Fruit fly (Drosophila melanogaster) ovary, adult (tissue): ENCODE data around the gene G9a.

Experiments
- CG17801 ChIP-seq: fragments of 200-800 bp; optimal IDR thresholded peaks from 2 replicates; lab custom pipeline; 2019; ENCODE audit warnings: missing biosample characterization, mild to moderate bottlenecking, missing genetic modification characterization, moderate library complexity; ENCODE audit not compliant: partially characterized antibody

The G9a gene

DNA sequence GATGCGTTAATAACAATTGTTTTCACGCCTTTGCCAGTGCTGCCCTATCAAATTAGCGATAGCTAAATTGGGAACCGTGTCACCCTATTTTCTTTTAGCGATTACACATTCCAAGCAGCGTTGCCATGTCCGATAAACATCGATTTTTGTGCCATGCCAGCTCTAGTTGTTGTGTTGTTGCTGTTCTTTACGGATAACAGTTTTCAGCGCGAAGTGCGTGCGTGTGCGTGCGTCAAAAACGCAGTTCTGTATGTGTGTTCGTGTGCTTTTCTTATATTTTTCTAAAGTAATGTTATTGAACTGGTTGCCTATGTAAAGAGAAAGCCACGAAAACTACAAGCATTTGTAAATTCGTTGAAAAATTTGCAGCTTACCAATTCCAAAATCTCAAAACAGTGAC lies at the start of gene G9a, which contains the start of gene CG3038:
G9a (plus strand) TSS at position 177 of the 400 bp plus-strand sequence.
CG3038 (minus strand) TSS at position 55 of the 400 bp plus-strand sequence.
- TF ChIP-seq CG17801 (GFP tag; lab: Kevin White, UChicago), result peak; percentile 52

DNA sequence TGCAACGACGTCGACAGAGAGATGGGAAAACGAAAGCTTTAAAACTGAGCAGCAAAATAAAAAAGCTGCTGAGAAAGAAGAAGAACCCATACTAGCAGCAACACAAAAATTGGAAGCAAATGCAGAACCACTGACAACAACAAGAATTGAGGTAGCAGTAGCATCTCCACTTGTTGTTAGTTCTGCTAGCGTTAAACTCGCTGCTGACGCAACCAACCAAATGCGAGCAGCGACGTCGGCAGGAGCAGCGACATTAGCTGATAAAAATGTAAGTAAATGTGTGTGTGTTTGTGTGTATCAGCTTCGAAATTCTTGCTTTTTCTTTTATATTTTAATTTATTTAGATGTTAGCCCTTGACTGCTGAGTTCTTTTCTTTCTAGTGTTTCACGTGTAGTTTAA lies 1.6 kb downstream of the G9a start:
- no peak for TF ChIP-seq CG17801 (GFP tag; lab: Kevin White, UChicago)

DNA sequence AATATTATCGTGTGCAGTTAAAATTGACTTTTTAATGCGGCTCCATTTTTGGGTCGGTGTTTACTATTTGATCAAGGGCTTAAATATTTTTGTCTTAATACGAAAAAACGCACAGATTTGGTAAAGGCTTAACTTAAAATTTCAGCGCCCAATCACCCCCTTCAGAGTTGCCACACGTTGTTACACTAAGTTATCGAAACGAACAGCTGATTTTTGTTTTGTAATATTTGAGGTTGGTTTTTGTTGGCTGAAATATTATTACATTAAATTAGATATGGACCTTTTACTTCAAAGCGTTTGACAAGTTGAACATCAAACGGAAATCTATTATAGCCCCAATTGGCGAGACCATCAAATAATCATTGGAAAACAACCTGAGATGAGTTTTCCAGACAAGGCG lies 8.9 kb downstream of the G9a start, which contains the start of gene CG42376:
CG42376 (plus strand) TSS at position 187 of the 400 bp plus-strand sequence.
- TF ChIP-seq CG17801 (GFP tag; lab: Kevin White, UChicago), result no peak

DNA sequence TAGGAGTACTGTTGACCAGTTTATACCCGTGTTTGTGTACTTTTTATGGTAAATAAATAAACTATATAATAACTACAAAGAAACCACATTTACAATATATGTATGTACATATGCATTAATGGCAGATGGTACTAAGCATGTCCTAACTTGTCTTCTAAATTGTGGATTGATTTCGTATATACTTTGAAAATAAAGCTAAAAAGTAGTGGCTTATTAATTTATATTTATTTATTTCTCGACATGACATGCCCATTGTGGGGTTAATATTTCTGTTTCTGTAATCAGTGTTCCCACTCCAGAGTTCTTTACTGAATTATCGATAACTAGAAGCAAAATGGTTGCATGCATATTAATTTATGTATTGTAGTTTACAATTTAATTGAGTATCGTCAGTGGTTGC lies 9.6 kb downstream of the G9a start, which contains the start of gene cin:
cin (plus strand) TSS at position 306 of the 400 bp plus-strand sequence.
- peak; percentile 63 for TF ChIP-seq CG17801 (GFP tag; lab: Kevin White, UChicago)

DNA sequence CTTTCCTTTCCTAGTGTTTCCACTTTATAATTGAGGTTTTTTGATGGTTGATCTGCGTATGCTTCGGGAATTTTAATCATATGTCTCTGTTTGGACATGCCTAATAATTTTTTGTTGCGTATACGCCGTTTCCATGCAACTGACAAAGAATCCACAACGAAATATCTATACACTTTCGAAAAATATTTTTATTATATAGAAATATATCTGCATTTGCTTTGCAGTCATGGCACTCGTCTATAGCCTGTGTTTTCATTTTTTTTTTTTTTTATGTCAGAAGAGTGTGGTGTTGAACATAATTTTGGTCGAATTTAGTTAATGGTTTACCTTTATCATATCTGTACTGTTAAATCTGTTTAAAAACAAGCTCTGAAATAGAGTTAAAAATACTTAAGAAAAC lies 17.1 kb downstream of the G9a start:
- TF ChIP-seq CG17801 (GFP tag; lab: Kevin White, UChicago), result no peak

DNA sequence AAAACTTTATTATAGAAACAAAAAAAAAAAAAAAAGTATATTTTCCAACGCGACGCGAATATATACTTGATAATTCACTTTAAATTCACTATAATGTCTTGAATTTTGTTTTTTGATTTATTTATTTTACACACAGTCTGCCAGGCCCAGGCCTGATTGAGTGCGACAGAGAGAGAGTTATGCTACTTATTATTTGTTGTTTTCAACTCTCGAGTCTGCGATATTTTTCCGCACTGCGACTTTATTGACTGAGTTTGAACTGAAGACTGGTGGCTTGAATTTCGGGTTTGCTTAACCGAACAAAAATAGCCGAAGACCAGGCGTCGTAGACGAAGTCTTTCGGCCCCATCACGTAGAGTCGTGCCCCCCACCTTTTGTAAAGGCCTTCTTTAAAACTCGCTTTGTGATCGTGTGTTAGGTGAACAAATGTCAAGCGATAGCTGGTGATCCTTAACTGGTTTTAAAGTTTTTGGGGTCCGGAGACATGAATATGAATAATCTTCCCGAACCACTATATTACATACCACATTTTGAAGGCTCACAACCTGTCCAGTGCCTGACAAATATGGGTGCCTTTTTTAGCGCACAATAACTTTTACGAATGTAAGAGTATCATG lies 18.1 kb downstream of the G9a start, which contains the start of gene CG13377:
CG13377 (minus strand) TSS at position 272 of the 617 bp plus-strand sequence.
- TF ChIP-seq CG17801 (GFP tag; lab: Kevin White, UChicago), result peak; percentile 33

DNA sequence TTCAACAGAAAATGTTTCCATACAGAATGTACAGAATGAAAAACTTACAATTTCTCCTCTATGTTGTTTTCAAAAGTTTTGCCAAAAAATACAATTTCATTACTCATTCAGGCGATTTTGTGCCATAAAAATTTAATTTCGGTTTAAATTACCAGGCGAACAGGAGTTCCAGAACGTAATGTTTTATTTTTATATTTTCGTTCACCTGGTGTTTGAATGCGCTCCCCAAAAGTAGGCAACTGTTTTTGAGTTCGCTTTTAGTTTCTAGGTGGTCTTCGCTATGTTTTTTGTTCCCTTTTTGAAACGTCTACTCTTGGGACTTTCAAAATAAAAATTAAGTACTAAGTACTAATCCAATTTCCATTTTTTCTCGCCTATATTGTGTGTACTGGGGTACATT lies 19.9 kb downstream of the G9a start:
- no peak for TF ChIP-seq CG17801 (GFP tag; lab: Kevin White, UChicago)

DNA sequence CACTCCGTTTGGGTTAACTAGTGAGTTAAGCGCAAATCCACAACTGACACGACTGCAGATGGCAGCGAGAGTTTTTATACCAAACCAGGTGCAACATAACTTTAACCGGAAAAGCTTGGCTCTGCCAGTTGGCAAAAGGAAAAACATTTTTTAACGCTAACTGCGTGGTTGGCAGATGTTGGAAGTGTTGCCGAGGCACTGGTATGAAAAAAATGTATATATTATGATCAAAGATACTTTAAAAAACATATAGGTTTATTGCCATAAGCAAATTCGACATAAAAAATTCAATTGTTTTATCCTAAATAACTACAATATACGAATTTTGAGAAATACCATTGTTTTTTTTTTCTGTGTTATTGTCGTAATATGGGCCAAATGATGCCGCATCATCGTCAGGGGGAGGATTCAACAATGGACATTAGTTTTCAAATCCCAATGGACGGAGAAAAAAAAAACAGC lies 21.2 kb downstream of the G9a start, which contains the start of gene CG13376:
CG13376 (minus strand) TSS at position 51 of the 462 bp plus-strand sequence.
- no peak for TF ChIP-seq CG17801 (GFP tag; lab: Kevin White, UChicago)

DNA sequence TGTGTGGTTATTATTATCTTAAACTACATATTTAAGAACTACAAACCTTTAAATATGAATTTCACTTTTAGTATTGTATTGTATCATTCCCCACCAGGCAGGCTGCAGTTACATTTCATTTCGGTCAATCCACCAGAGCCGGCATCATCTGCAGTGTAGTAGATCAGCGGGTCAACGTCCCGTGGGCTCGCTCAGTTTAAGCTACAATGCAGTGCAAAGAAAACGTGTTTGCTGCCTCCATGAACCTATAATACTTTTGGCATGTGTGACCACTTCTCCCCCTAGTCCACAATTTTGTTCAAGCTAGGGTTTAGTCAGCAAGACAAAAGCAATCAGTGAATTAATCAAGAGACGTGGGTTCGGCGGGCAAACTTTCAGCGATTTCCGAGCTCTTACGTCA lies 22.2 kb downstream of the G9a start:
- TF ChIP-seq CG17801 (GFP tag; lab: Kevin White, UChicago), result no peak

DNA sequence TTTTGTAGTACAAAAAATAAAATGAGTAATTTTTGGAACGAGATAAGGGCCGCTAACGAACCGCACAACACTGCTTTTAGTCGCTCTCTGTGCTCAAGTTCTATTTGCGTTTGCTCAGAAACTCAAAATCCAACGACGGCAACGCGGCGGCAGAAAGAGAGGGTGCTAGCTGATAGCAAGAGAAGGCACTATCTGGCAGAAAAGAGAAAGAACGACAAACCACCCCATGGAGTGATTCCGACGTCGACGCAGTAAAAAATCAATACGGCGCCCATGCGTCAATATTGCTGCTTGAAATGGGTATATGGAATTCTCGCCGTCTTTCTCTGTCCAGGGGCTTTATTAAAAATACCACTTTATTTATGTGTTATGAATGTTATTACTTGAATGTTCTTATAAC lies 30.3 kb downstream of the G9a start:
- TF ChIP-seq CG17801 (GFP tag; lab: Kevin White, UChicago), result no peak

DNA sequence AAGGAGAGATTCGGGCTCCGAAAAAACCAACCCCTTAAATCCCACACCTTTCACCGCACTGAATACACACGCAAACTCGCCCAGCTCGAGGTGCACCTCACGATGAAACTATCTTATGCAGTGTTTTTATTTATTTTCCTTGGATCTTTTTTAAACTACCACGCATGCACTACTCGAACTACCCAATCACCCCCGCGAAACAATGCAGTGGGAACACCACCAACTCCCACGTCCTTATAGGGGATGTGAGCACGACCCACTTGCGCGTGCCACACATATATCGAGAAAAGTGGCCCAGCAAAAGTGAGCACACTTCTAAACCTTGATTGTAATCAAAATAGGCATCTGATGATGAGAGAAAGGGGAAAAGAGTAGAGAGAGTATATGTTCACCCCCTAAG lies 30.8 kb downstream of the G9a start:
- no peak for TF ChIP-seq CG17801 (GFP tag; lab: Kevin White, UChicago)

DNA sequence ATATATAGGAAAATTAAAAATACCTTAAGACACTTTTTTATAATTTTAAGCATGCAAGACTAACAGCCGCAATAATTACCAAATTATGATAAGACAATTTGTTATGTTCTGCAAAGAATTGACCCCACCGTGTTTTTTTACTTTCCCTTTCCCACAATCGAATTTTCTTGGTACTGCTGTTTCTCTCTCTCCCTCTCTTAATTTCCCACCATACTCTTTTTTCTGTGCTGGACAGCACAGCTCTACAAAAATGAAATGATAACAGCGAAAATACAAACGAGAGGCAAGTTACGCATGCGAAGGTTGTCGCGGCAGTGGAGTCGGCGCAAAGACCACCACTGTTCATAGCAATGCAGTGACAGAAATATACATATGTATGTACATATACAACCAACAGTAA lies 32.1 kb downstream of the G9a start:
- TF ChIP-seq CG17801 (GFP tag; lab: Kevin White, UChicago), result no peak

DNA sequence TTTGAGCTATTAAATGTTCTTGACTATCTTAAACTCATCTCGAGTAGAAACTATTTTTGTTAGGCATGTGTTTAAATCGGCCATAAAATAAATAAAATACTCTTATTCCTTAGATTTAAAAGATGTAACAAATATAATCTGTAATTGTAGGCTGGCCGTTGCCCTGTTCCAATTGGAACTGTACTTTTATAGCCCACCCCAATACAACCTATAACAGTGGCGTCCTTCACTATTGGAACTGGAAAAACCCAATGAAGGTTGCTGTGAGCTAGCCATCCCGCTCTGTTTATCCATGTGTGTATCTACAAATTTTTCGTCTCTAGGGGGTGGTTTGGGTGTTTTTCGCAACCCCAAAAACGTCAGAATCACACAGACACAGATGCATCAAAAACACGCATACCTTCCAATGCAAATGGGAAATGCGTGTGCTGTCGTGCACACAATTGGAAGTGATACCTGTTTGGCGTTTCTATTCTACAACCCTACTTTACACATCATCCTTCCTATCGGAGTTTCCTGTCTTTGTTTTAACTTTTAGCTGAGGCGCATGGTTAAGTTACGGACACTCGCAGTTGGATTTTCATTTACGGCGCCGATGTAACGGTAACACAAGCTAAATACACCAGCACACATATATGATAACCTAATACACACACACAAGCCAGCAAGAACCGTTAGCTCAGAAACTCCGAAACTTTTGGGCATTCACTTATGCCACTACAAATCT lies 32.8 kb downstream of the G9a start:
- no peak for TF ChIP-seq CG17801 (GFP tag; lab: Kevin White, UChicago)

DNA sequence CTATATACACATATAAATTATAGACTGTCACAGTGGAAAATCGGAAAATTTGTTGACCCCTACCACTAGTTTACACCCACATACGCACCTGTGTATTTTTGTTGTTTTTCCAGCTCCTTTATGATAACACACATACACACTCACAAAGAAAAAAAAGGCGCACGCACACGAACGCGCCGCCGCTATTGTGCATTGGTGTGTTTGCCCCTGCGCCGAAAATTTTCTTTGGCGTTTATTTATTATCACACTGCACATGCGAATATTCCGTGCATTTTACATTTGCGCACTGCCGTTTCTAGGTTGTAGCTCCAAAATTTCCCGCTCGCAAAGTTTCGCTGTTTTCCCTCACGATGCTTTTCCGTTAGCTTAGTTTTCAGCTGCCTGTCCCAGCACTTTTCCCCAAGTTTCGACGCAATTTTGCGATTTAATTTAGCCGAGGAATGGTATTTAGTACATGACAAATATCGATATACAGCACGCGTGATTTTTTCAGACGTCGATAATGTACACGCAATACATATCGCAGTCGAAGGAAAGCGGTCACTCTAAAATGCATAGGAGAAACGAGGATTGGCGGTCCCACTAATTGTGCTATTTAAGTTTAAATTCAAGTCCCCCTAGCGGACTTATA lies 33.4 kb downstream of the G9a start, which contains the start of the genes CG3777 and ewg:
CG3777 (plus strand) TSS at position 607 of the 631 bp plus-strand sequence.
ewg (minus strand) TSS at position 622 of the 631 bp plus-strand sequence.
- TF ChIP-seq CG17801 (GFP tag; lab: Kevin White, UChicago), result peak; percentile 10

DNA sequence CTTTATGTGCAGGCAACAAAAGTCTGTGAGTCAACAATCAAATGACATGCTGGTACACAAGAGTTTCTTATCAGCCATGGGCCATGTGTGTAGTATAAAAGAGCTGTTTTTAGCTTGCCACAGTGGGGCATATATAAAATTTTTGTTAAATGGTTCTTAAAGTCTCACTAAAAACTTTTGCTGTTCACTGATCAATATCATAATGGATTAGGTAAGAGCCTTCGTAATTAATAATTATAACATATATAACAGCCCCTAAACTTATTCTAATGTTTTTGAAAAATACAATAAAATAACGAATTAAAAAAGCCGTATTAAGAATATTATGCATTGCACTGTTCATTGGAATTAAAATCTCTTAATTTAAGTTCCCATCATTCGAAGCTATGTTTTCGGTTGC lies 47.5 kb downstream of the G9a start:
- TF ChIP-seq CG17801 (GFP tag; lab: Kevin White, UChicago), result no peak
